Worm (Caenorhabditis elegans) whole organism, L4/young adult: Measurements from ENCODE around the gene aakg-4.

ENCODE experiments used
- W03F9.2 ChIP-seq: fragments of 150-350 bp; optimal IDR thresholded peaks from 2 replicates; lab custom pipeline; 2014; ENCODE audit warnings: missing biosample characterization, missing genetic modification characterization
- dao-5 ChIP-seq: sonication (generic microtip); optimal IDR thresholded peaks from 2 replicates; lab custom pipeline; 2016; ENCODE audit warnings: missing genotype, missing genetic modification characterization, moderate library complexity, missing compliant biosample characterization
- him-1 ChIP-seq: sonication (generic microtip); optimal IDR thresholded peaks from 2 replicates; lab custom pipeline; 2016; ENCODE audit warnings: missing genotype, missing genetic modification reagents, missing genetic modification characterization, missing compliant biosample characterization

- TF ChIP-seq him-1 (tag; lab: Kevin White, UChicago) (no peak), W03F9.2 (tag; lab: Kevin White, UChicago) (no peak), dao-5 (tag; lab: Kevin White, UChicago) (no peak)
These were observed 1.4 kb upstream of the aakg-4 start for ce11 chrX:2320539-2320938.
